Worm (Caenorhabditis elegans) whole organism, late embryonic: ENCODE data around the gene EGAP2.2.

Source experiments
- ama-1 ChIP-seq: fragments of 150-350 bp; optimal IDR thresholded peaks from 2 replicates; lab custom pipeline; 2014
- ceh-2 ChIP-seq: sonication (generic microtip); optimal IDR thresholded peaks from 2 replicates; lab custom pipeline; 2016; ENCODE audit warnings: missing genotype, missing genetic modification characterization, missing compliant biosample characterization
- ceh-9 ChIP-seq: sonication (generic microtip); optimal IDR thresholded peaks from 2 replicates; lab custom pipeline; 2016; ENCODE audit warnings: mild to moderate bottlenecking, missing genetic modification characterization, inconsistent platforms, missing compliant biosample characterization
- elt-2 ChIP-seq: sonication (generic microtip); optimal IDR thresholded peaks from 2 replicates; lab custom pipeline; 2016; ENCODE audit warnings: missing genetic modification reagents, missing genetic modification characterization, missing compliant biosample characterization
- madf-2 ChIP-seq: sonication (generic microtip); optimal IDR thresholded peaks from 2 replicates; lab custom pipeline; 2017; ENCODE audit warnings: missing genetic modification characterization, missing compliant biosample characterization
- nfya-1 ChIP-seq: sonication (generic microtip); optimal IDR thresholded peaks from 2 replicates; lab custom pipeline; 2017; ENCODE audit warnings: missing genetic modification characterization, mild to moderate bottlenecking, missing compliant biosample characterization, antibody characterized with exemption, moderate library complexity
- pha-4 ChIP-seq: fragments of 150-350 bp; optimal IDR thresholded peaks from 2 replicates; lab custom pipeline; 2018; ENCODE audit warnings: missing biosample characterization, missing genetic modification reagents, missing genetic modification characterization
- ztf-16 ChIP-seq: sonication (generic microtip); optimal IDR thresholded peaks from 2 replicates; lab custom pipeline; 2017; ENCODE audit warnings: missing genetic modification characterization, missing compliant biosample characterization

ce11 chrII:5222830-5223229 lies 6.9 kb upstream of the EGAP2.2 start:
- TF ChIP-seq ceh-2 (tag; lab: Kevin White, UChicago), result no peak
- no peak for TF ChIP-seq ama-1
- peak; percentile 26 for TF ChIP-seq nfya-1 (tag; lab: Kevin White, UChicago)
- TF ChIP-seq pha-4, result no peak
- TF ChIP-seq elt-2, result no peak
- no peak for TF ChIP-seq madf-2 (tag; lab: Kevin White, UChicago)
- TF ChIP-seq ceh-9 (tag; lab: Kevin White, UChicago), result no peak
- TF ChIP-seq ztf-16 (tag; lab: Kevin White, UChicago), result no peak
